Worm (Caenorhabditis elegans) whole organism, dauer: ENCODE results near the gene nas-18.

Experiments used
- unc-62 ChIP-seq: sonication (generic microtip); optimal IDR thresholded peaks from 2 replicates; lab custom pipeline; 2017; ENCODE audit warnings: missing biosample characterization, missing genetic modification reagents, missing genetic modification characterization

Gene nas-18

ce11 chrV:11436407-11436806 lies 40.2 kb downstream of the nas-18 start:
- no peak for TF ChIP-seq unc-62 (GFP tag; lab: Kevin White, UChicago)

ce11 chrV:11438464-11438863 lies 42.2 kb downstream of the nas-18 start, which contains the start of gene dmsr-1:
Gene dmsr-1, plus strand, starts transcription at chrV:11438764.
- no peak for TF ChIP-seq unc-62 (GFP tag; lab: Kevin White, UChicago)

- TF ChIP-seq unc-62 (GFP tag; lab: Kevin White, UChicago): no peak
Observed at ce11 chrV:11439202-11439601, 43.0 kb downstream of the nas-18 start.

ce11 chrV:11443503-11443902 lies 47.3 kb downstream of the nas-18 start, which contains the start of gene F57B7.2:
Gene F57B7.2, minus strand, starts transcription at chrV:11443603.
- no peak for TF ChIP-seq unc-62 (GFP tag; lab: Kevin White, UChicago)

- no peak for TF ChIP-seq unc-62 (GFP tag; lab: Kevin White, UChicago)
Observed at ce11 chrV:11445375-11445774, 49.1 kb downstream of the nas-18 start.

- no peak for TF ChIP-seq unc-62 (GFP tag; lab: Kevin White, UChicago)
Observed at ce11 chrV:11446297-11446696, 50.1 kb downstream of the nas-18 start, which contains the start of gene mig-17. Gene mig-17, plus strand, starts transcription at chrV:11446685.
